Fruit fly (Drosophila melanogaster): ENCODE measurements around the gene Mkrn1.

Mkrn1 gene

DNA sequence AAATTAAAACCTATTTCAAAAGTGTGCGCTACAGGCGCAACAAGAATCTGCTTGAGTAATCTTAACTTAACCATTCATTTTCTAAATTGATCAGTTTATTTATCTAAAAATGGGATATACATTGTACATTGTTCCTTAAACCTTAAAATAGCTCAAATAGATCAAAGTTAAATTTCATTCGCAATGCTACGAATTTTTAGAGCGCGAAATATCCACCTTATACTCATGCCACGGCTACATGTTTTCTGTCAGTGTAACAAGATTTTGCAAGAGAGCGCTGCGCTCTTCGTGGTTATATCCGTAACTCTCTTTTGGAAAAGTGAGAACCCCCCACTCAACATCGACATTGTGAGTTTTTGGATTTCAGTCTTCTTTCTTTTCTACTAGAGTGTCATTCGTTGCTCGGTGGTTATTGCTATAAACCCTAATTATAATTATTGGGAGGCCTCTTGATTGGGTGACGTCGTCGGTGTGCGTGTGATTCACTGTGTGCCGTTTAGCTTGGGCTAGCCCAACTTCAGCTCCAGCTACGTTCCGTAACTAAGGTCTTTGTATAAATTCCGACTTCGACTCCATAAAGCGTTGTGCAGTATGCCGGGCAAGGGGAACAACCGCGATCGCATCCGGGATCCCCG lies 23.9 kb downstream of the Mkrn1 start:
- TF ChIP-seq Ets98B (GFP tag; IDR thresholded peaks at IDR 0.05) (0 out of 2 replicates have a peak, but pooled peaks have one; percentile 25), CG13204 (GFP tag; optimal IDR thresholded peaks at IDR 0.05) (no peak), CG32121 (GFP tag; IDR thresholded peaks at IDR 0.05) (peak; percentile 46; the same call in 1 of the 2 replicates), D1 (tag; optimal IDR thresholded peaks at IDR 0.05) (no peak), Pif1A (GFP tag; optimal IDR thresholded peaks at IDR 0.05) (peak; percentile 74), EcR (GFP tag; optimal IDR thresholded peaks at IDR 0.05) (no peak), CG17806 (tag; optimal IDR thresholded peaks at IDR 0.05) (peak; percentile 45), CG8301 (tag; optimal IDR thresholded peaks at IDR 0.05) (peak; percentile 72), fd96Ca (GFP tag; IDR thresholded peaks at IDR 0.05) (no peak), gl (tag; optimal IDR thresholded peaks at IDR 0.05) (no peak), CG34367 (tag; optimal IDR thresholded peaks at IDR 0.05) (peak; percentile 25), CG4496 (GFP tag; IDR thresholded peaks at IDR 0.05) (peak; percentile 71), CG14655 (GFP tag; optimal IDR thresholded peaks at IDR 0.05) (peak; percentile 73), CG15710 (tag; optimal IDR thresholded peaks at IDR 0.05) (peak; percentile 31), rn (GFP tag; IDR thresholded peaks at IDR 0.05) (no peak), CG8159 (tag; optimal IDR thresholded peaks at IDR 0.05) (peak; percentile 55), CG10348 (GFP tag; IDR thresholded peaks at IDR 0.05) (no peak), CG9948 (tag; optimal IDR thresholded peaks at IDR 0.05) (peak; percentile 39), Pif1B (GFP tag; optimal IDR thresholded peaks at IDR 0.05) (peak; percentile 37), Snoo (tag; optimal IDR thresholded peaks at IDR 0.05) (peak; percentile 44), CG12605 (GFP tag; IDR thresholded peaks at IDR 0.05) (0 out of 2 replicates have a peak, but pooled peaks have one; percentile 21)

DNA sequence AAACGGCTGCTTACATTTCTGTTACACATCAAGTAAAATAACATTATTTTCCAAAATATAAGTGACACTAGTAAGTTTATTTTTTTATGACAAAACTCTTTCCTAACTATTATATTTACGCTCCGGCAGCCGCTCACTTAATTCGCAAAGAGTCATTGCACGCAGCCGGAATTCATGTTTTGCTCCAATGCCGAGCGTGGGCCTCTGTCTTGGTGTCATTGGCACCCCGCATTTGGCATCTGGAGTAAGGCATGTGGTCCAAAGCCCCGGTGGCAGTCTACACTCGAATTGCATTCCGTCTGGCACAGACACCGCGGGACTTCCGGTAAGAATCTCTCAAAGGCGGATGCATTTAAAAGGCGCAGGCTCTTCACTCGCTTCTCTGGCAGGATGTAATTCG lies 24.9 kb downstream of the Mkrn1 start:
- TF ChIP-seq CG10348 (GFP tag; IDR thresholded peaks at IDR 0.05), result no peak
- peak; percentile 73 for TF ChIP-seq EcR (GFP tag; optimal IDR thresholded peaks at IDR 0.05)
- TF ChIP-seq CG34367 (tag; optimal IDR thresholded peaks at IDR 0.05), result no peak

DNA sequence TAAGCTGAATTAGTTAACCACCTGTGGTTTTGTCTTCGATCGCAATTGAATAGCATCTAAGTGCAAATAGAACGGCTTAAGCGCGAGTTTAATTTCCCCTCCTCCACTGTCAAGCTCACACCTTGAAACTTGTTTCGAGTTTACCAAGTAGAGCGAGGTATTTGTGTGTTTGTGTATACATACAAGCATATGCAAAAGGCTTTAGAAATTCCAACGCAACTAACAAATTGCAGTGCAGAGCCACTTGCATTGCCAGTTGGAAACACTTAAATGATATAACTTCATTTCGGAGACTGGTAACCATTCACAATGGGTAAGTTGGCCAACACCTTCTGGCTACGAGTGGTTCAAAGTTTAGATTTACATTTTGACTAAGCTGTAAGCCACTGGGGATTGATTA lies 25.6 kb downstream of the Mkrn1 start:
- TF ChIP-seq CG9948 (tag; optimal IDR thresholded peaks at IDR 0.05) (no peak), CG4496 (GFP tag; IDR thresholded peaks at IDR 0.05) (no peak), Pif1B (GFP tag; optimal IDR thresholded peaks at IDR 0.05) (no peak), CG32121 (GFP tag; IDR thresholded peaks at IDR 0.05) (no peak), CG15710 (tag; optimal IDR thresholded peaks at IDR 0.05) (no peak), CG8159 (tag; optimal IDR thresholded peaks at IDR 0.05) (no peak), CG34367 (tag; optimal IDR thresholded peaks at IDR 0.05) (no peak), CG10348 (GFP tag; IDR thresholded peaks at IDR 0.05) (no peak), CG12605 (GFP tag; IDR thresholded peaks at IDR 0.05) (no peak), EcR (GFP tag; optimal IDR thresholded peaks at IDR 0.05) (no peak), D1 (tag; optimal IDR thresholded peaks at IDR 0.05) (no peak), Snoo (tag; optimal IDR thresholded peaks at IDR 0.05) (no peak), Pif1A (GFP tag; optimal IDR thresholded peaks at IDR 0.05) (no peak), Ets98B (GFP tag; IDR thresholded peaks at IDR 0.05) (no peak), gl (tag; optimal IDR thresholded peaks at IDR 0.05) (no peak), CG14655 (GFP tag; optimal IDR thresholded peaks at IDR 0.05) (no peak), rn (GFP tag; IDR thresholded peaks at IDR 0.05) (no peak), CG17806 (tag; optimal IDR thresholded peaks at IDR 0.05) (no peak)

DNA sequence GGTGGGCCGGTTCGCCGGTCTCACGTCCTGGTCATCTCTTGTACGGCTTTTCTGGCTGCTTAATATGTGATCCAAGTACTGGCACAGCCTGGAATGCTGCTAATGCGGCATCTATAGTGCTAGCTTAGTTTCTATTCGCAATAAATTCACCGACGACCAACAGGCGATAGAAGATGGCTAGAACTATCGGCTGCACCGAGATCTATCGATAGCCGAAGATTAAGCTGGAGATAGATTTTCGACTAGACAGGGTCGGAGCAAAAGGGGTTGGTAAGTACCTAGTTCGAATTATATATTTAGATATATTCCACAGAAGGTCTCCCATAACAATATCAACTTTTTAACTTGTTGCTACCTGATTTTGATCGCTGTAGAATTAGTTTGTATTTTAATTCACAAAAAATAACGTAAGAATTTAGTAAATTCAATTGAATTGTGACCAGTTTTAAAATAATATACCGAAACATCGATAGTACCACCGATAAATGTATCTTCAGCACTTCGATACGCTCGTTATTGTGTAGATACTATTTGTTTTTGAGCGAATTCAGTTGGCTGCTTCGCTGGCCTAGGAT lies 26.1 kb downstream of the Mkrn1 start, which contains the start of the genes Glg1 and M6:
Glg1 (minus strand) TSS at position 185 of the 575 bp plus-strand sequence.
M6 (plus strand) TSS at position 499 of the 575 bp plus-strand sequence.
- TF ChIP-seq CG10348 (GFP tag; IDR thresholded peaks at IDR 0.05) (no peak), Pif1A (GFP tag; optimal IDR thresholded peaks at IDR 0.05) (no peak), D1 (tag; optimal IDR thresholded peaks at IDR 0.05) (no peak), CG8159 (tag; optimal IDR thresholded peaks at IDR 0.05) (peak; percentile 70), CG13204 (GFP tag; optimal IDR thresholded peaks at IDR 0.05) (no peak), CG15710 (tag; optimal IDR thresholded peaks at IDR 0.05) (peak; percentile 56), gl (tag; optimal IDR thresholded peaks at IDR 0.05) (no peak), CG4496 (GFP tag; IDR thresholded peaks at IDR 0.05) (peak; percentile 58; the same call in 1 of the 3 replicates), fd96Ca (GFP tag; IDR thresholded peaks at IDR 0.05) (peak; percentile 56; the same call in 2 of the 3 replicates), Snoo (tag; optimal IDR thresholded peaks at IDR 0.05) (peak; percentile 46), CG9948 (tag; optimal IDR thresholded peaks at IDR 0.05) (peak; percentile 36), CG12605 (GFP tag; IDR thresholded peaks at IDR 0.05) (no peak), Pif1B (GFP tag; optimal IDR thresholded peaks at IDR 0.05) (no peak), rn (GFP tag; IDR thresholded peaks at IDR 0.05) (no peak), CG8301 (tag; optimal IDR thresholded peaks at IDR 0.05) (peak; percentile 44), CG32121 (GFP tag; IDR thresholded peaks at IDR 0.05) (peak; percentile 59; the same call in 1 of the 2 replicates), CG17806 (tag; optimal IDR thresholded peaks at IDR 0.05) (peak; percentile 35), CG14655 (GFP tag; optimal IDR thresholded peaks at IDR 0.05) (no peak), EcR (GFP tag; optimal IDR thresholded peaks at IDR 0.05) (no peak), CG34367 (tag; optimal IDR thresholded peaks at IDR 0.05) (no peak), Ets98B (GFP tag; IDR thresholded peaks at IDR 0.05) (no peak; the same call in 1 of the 2 replicates)

DNA sequence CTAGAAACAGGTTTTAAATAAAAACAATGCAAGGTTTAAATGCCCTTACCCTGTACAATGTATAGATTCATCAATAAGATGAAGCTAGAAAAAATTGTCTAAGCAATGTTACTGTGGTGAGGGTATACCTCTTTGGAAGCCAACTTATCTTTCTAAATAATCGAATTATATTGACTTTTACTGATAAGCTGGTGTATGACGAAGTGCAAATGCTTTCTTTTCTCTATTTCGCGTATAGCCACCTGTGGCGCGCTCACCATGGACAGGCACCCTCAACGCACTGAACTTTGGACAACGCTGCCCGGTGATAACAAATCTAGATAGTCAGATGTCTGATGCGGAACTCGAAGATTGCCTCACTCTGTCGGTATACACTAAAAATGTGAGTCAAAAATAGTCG lies 31.6 kb downstream of the Mkrn1 start:
- TF ChIP-seq CG9948 (tag; optimal IDR thresholded peaks at IDR 0.05) (no peak), CG15710 (tag; optimal IDR thresholded peaks at IDR 0.05) (no peak), CG12605 (GFP tag; IDR thresholded peaks at IDR 0.05) (no peak), gl (tag; optimal IDR thresholded peaks at IDR 0.05) (no peak)
